Worm (Caenorhabditis elegans): ENCODE measurements around the gene Y51A2A.16.

DNA sequence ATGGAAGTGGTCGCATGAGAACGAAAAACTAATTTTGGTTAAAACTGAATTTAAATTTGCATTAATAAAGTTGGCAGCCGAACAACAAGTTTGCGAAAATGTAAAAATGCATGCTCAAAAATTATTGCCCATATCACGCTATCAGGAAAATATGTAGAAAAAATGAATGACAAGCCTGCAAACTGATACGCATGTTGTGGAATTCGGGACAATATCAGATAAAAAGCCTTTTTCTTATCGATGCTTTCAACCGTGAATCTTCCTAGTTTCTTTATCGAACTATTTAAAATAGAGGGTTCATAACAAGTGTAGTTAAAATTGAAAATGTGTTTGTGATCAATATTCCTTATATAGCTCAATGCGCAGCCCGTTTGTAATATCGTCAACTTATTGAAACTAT is 34.6 kb downstream of the Y51A2A.16 start:
- TF ChIP-seq W03F9.2 (tag; optimal IDR thresholded peaks at IDR 0.05) (no peak), him-1 (tag; optimal IDR thresholded peaks at IDR 0.05) (no peak)
